Worm (Caenorhabditis elegans) whole organism, L1 larva: ENCODE results near the gene spp-1.

Experiments
- C04F5.9 ChIP-seq: sonication (generic microtip); optimal IDR thresholded peaks from 2 replicates; lab custom pipeline; 2016; ENCODE audit warnings: missing genetic modification characterization, missing compliant biosample characterization
- C16A3.4 ChIP-seq: fragments of 150-350 bp; optimal IDR thresholded peaks from 2 replicates; lab custom pipeline; 2014; ENCODE audit warnings: missing biosample characterization, missing genetic modification characterization
- F16B12.6 ChIP-seq: fragments of 150-350 bp; optimal IDR thresholded peaks from 2 replicates; lab custom pipeline; 2014; ENCODE audit warnings: missing biosample characterization, missing genetic modification characterization
- blmp-1 ChIP-seq: fragments of 150-350 bp; optimal IDR thresholded peaks from 2 replicates; lab custom pipeline; 2014; ENCODE audit warnings: missing biosample characterization, missing genetic modification characterization
- ceh-63 ChIP-seq: fragments of 200-800 bp; sonication (Bioruptor generic); optimal IDR thresholded peaks from 2 replicates; lab custom pipeline; 2018; ENCODE audit warnings: mild to moderate bottlenecking, missing genetic modification characterization, missing compliant biosample characterization
- ceh-82 ChIP-seq, 3 experiments: fragments of 150-350 bp in 1 of 3; sonication (generic microtip) in 2 of 3; optimal IDR thresholded peaks; 2 replicates each; lab custom pipeline; 2014 to 2017; ENCODE audit warnings: missing biosample characterization in 3 of 3, missing genetic modification characterization in 3 of 3
- ces-1 ChIP-seq: fragments of 150-350 bp; optimal IDR thresholded peaks from 2 replicates; lab custom pipeline; 2014; ENCODE audit warnings: missing biosample characterization, missing genetic modification reagents, missing genetic modification characterization
- dpl-1 ChIP-seq, 3 experiments: fragments of 150-350 bp in 2 of 3; sonication (generic microtip) in 1 of 3; optimal IDR thresholded peaks; 2 replicates each; lab custom pipeline; 2014 to 2017; ENCODE audit warnings: missing biosample characterization in 3 of 3, missing genetic modification characterization in 3 of 3, missing genetic modification reagents in 3 of 3
- efl-1 ChIP-seq, 4 experiments: fragments of 150-350 bp; optimal IDR thresholded peaks in 3 of 4; peaks in 1 of 4; 1 replicate in 1 of 4; 2 replicates in 3 of 4; lab custom pipeline; 2014; ENCODE audit warnings: missing biosample characterization in 2 of 4, missing genetic modification characterization in 2 of 4, missing genetic modification reagents in 2 of 4
- egl-13 ChIP-seq: sonication (generic microtip); optimal IDR thresholded peaks from 2 replicates; lab custom pipeline; 2016; ENCODE audit warnings: missing genotype, missing genetic modification reagents, missing genetic modification characterization, missing compliant biosample characterization
- elt-2 ChIP-seq: sonication (generic microtip); optimal IDR thresholded peaks from 2 replicates; lab custom pipeline; 2016; ENCODE audit warnings: missing genetic modification characterization, mild to moderate bottlenecking, inconsistent platforms, missing compliant biosample characterization, missing genetic modification reagents
- fkh-4 ChIP-seq: sonication (generic microtip); optimal IDR thresholded peaks from 2 replicates; lab custom pipeline; 2016; ENCODE audit warnings: missing compliant biosample characterization, missing genetic modification characterization, borderline replicate concordance
- fos-1 ChIP-seq: fragments of 150-350 bp; optimal IDR thresholded peaks from 2 replicates; lab custom pipeline; 2014; ENCODE audit warnings: missing biosample characterization, missing genetic modification characterization
- hlh-17 ChIP-seq: fragments of 200-800 bp; sonication (Bioruptor generic); optimal IDR thresholded peaks from 2 replicates; lab custom pipeline; 2018; ENCODE audit warnings: missing genetic modification characterization, mild to moderate bottlenecking, missing compliant biosample characterization, moderate library complexity, borderline replicate concordance
- isw-1 ChIP-seq: fragments of 200-800 bp; sonication (Bioruptor generic); IDR thresholded peaks from 2 replicates; pipeline ENCODE4 v1.3.6; 2022; ENCODE audit warnings: missing genetic modification characterization, missing compliant biosample characterization
- lin-14 ChIP-seq: fragments of 200-800 bp; sonication (Bioruptor generic); optimal IDR thresholded peaks from 2 replicates; lab custom pipeline; 2018; ENCODE audit warnings: mild to moderate bottlenecking, missing genetic modification characterization, moderate library complexity, missing compliant biosample characterization
- lin-35 ChIP-seq, 2 experiments: fragments of 150-350 bp; optimal IDR thresholded peaks; 2 replicates each; lab custom pipeline; 2014; ENCODE audit warnings: missing biosample characterization in 2 of 2, missing genetic modification characterization in 2 of 2, missing genetic modification reagents in 2 of 2
- lsy-2 ChIP-seq, 2 experiments: fragments of 150-350 bp; optimal IDR thresholded peaks; 2 replicates each; lab custom pipeline; 2014; ENCODE audit warnings: missing biosample characterization in 2 of 2, missing genetic modification characterization in 2 of 2
- mdl-1 ChIP-seq, 2 experiments: fragments of 150-350 bp; optimal IDR thresholded peaks; 2 replicates each; lab custom pipeline; 2014 to 2017; ENCODE audit warnings: missing biosample characterization in 2 of 2, missing genetic modification characterization in 2 of 2, inconsistent platforms in 1 of 2
- mef-2 ChIP-seq: fragments of 150-350 bp; optimal IDR thresholded peaks from 2 replicates; lab custom pipeline; 2014; ENCODE audit warnings: missing biosample characterization, missing genetic modification characterization
- mep-1 ChIP-seq: fragments of 150-350 bp; optimal IDR thresholded peaks from 2 replicates; lab custom pipeline; 2014; ENCODE audit warnings: missing biosample characterization, missing genetic modification characterization
- nhr-11 ChIP-seq: fragments of 150-350 bp; optimal IDR thresholded peaks from 2 replicates; lab custom pipeline; 2014; ENCODE audit warnings: missing biosample characterization, missing genetic modification characterization
- nhr-12 ChIP-seq: sonication (generic microtip); optimal IDR thresholded peaks from 2 replicates; lab custom pipeline; 2017; ENCODE audit warnings: missing biosample characterization, missing genetic modification characterization
- nhr-19 ChIP-seq: fragments of 200-800 bp; sonication (Bioruptor generic); conservative IDR thresholded peaks from 2 replicates; pipeline ENCODE4 v1.3.6; 2022; ENCODE audit warnings: missing genetic modification characterization, missing compliant biosample characterization
- nhr-20 ChIP-seq: sonication (generic microtip); optimal IDR thresholded peaks from 2 replicates; lab custom pipeline; 2016; ENCODE audit warnings: mild to moderate bottlenecking, missing genetic modification characterization, missing compliant biosample characterization
- nhr-28 ChIP-seq: fragments of 150-350 bp; optimal IDR thresholded peaks from 2 replicates; lab custom pipeline; 2014; ENCODE audit warnings: missing biosample characterization, missing genetic modification characterization
- nhr-71 ChIP-seq: sonication (generic microtip); optimal IDR thresholded peaks from 2 replicates; lab custom pipeline; 2016; ENCODE audit warnings: mild to moderate bottlenecking, missing genetic modification characterization, moderate library complexity, missing compliant biosample characterization
- nhr-76 ChIP-seq: sonication (generic microtip); optimal IDR thresholded peaks from 2 replicates; lab custom pipeline; 2017; ENCODE audit warnings: missing biosample characterization, missing genetic modification characterization
- nhr-77 ChIP-seq: fragments of 150-350 bp; optimal IDR thresholded peaks from 2 replicates; lab custom pipeline; 2014; ENCODE audit warnings: missing biosample characterization, missing genetic modification characterization
- nhr-85 ChIP-seq: sonication (generic microtip); peaks from one replicate; lab custom pipeline; 2016; ENCODE audit warnings: missing genetic modification characterization, inconsistent platforms, missing compliant biosample characterization
- snu-23 ChIP-seq: sonication (generic microtip); optimal IDR thresholded peaks from 2 replicates; lab custom pipeline; 2016; ENCODE audit warnings: missing genetic modification characterization, missing compliant biosample characterization
- sox-4 ChIP-seq: sonication (generic microtip); optimal IDR thresholded peaks from 2 replicates; lab custom pipeline; 2016; ENCODE audit warnings: missing genetic modification characterization, missing compliant biosample characterization
- sptf-1 ChIP-seq: fragments of 150-350 bp; optimal IDR thresholded peaks from 2 replicates; lab custom pipeline; 2014; ENCODE audit warnings: missing biosample characterization, missing genetic modification characterization
- tlp-1 ChIP-seq: fragments of 150-350 bp; optimal IDR thresholded peaks from 2 replicates; lab custom pipeline; 2014; ENCODE audit warnings: missing biosample characterization, missing genetic modification characterization
- unc-62 ChIP-seq: fragments of 150-350 bp; optimal IDR thresholded peaks from 2 replicates; lab custom pipeline; 2014; ENCODE audit warnings: missing biosample characterization, missing genetic modification reagents, missing genetic modification characterization
- unc-98 ChIP-seq: fragments of 200-800 bp; sonication (Bioruptor generic); IDR thresholded peaks from 2 replicates; pipeline ENCODE4 v1.3.6; 2022; ENCODE audit warnings: missing genetic modification characterization, missing compliant biosample characterization
- zip-4 ChIP-seq: fragments of 200-800 bp; sonication (Bioruptor generic); optimal IDR thresholded peaks from 2 replicates; lab custom pipeline; 2018; ENCODE audit warnings: mild to moderate bottlenecking, missing genetic modification characterization, moderate library complexity, missing compliant biosample characterization

Gene spp-1

ce11 chrIII:10332560-10332959 lies 22.9 kb downstream of the spp-1 start, which contains the start of gene T07C4.12:
Gene T07C4.12 (minus strand): TSS chrIII:10332660.
- TF ChIP-seq ces-1 (GFP tag; lab: Kevin White, UChicago) (no peak), unc-62 (no peak), F16B12.6 (tag; lab: Kevin White, UChicago) (no peak), nhr-19 (no peak), ceh-82 (tag; optimal IDR thresholded peaks at IDR 0.05; lab: Kevin White, UChicago) (no peak), sox-4 (tag; lab: Kevin White, UChicago) (no peak)

- TF ChIP-seq snu-23 (GFP tag; lab: Kevin White, UChicago) (peak; percentile 14), blmp-1 (tag; lab: Kevin White, UChicago) (no peak), mef-2 (no peak), zip-4 (GFP tag; lab: Kevin White, UChicago) (no peak), nhr-12 (tag; lab: Kevin White, UChicago) (no peak), nhr-20 (tag; lab: Kevin White, UChicago) (peak; percentile 0), lin-14 (GFP tag; lab: Kevin White, UChicago) (peak; percentile 46), mep-1 (tag; lab: Kevin White, UChicago) (peak; percentile 38), C16A3.4 (tag; lab: Kevin White, UChicago) (no peak), egl-13 (tag; lab: Kevin White, UChicago) (no peak), nhr-76 (no peak), hlh-17 (GFP tag; lab: Kevin White, UChicago) (no peak), unc-98 (GFP tag; lab: Robert Waterston, UW) (no peak), lsy-2 (tag; optimal IDR thresholded peaks at IDR 0.05; lab: Kevin White, UChicago) (peak in 1 of 2 experiments; percentile 19), nhr-77 (no peak), dpl-1 (GFP tag; optimal IDR thresholded peaks at IDR 0.05; lab: Kevin White, UChicago) (peak in 1 of 3 experiments; percentile 26), fkh-4 (tag; lab: Kevin White, UChicago) (no peak), nhr-28 (tag; lab: Kevin White, UChicago) (no peak), tlp-1 (tag; lab: Kevin White, UChicago) (no peak), nhr-85 (tag; lab: Kevin White, UChicago) (peak; percentile 67), isw-1 (GFP tag; lab: Robert Waterston, UW) (0 out of 2 replicates have a peak, but pooled peaks have one; percentile 16), fos-1 (tag; lab: Kevin White, UChicago) (peak; percentile 14), C04F5.9 (tag; lab: Kevin White, UChicago) (no peak), ceh-63 (GFP tag; lab: Kevin White, UChicago) (no peak), nhr-71 (peak; percentile 25), lin-35 (GFP tag; optimal IDR thresholded peaks at IDR 0.05; lab: Kevin White, UChicago) (peak in 1 of 2 experiments; percentile 4), efl-1 (optimal IDR thresholded peaks at IDR 0.05; lab: Kevin White, UChicago) (peak in 1 of 2 experiments; percentile 1), efl-1 (GFP tag; optimal IDR thresholded peaks at IDR 0.05 in 1 of 2; lab: Kevin White, UChicago) (peak in 1 of 2 experiments; percentile 90), sox-4 (tag; lab: Kevin White, UChicago) (no peak), nhr-11 (tag; lab: Kevin White, UChicago) (no peak)
Observed at ce11 chrIII:10331232-10331631, 24.2 kb downstream of the spp-1 start.

DNA sequence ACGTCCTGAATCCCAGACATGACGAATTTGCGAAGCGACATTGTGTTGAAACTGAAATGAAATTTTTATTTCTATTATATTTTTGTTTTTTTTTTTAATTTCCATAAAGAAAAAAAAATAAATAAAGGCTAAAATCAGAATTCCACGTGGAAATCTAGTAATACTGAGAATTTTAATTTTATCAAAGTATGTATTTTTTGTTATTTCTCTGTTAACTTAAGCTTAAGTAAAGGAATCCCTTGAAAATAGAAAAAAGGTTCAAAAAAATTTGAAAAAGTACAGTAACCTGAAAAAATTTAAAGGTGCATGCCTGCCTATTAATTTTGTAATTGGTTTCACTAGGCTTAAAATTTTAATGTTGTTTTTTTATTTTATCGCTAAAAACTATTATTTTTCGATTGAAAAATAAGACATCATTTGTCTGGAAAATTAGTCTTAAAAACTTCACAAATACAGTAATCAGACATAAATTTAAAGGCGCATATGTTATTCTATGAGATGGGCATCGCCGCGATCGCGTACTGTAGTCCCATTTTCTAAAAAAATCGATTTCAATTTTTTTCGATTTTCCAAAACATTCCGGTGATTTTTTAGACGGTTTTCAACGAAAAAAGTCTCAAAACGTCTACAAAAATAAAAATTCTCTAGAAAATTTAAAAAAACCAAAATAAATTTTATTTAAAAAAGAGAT lies 25.0 kb downstream of the spp-1 start, which contains the start of gene nex-2:
Gene nex-2 (minus strand): TSS at position 51 of the 691 bp plus-strand sequence.
- TF ChIP-seq efl-1 (optimal IDR thresholded peaks at IDR 0.05; lab: Kevin White, UChicago), result no peak
- no peak for TF ChIP-seq efl-1 (GFP tag; optimal IDR thresholded peaks at IDR 0.05 in 1 of 2; lab: Kevin White, UChicago)
- TF ChIP-seq sptf-1, result no peak
- no peak for TF ChIP-seq C16A3.4 (tag; lab: Kevin White, UChicago)
- TF ChIP-seq nhr-20 (tag; lab: Kevin White, UChicago), result no peak
- no peak for TF ChIP-seq ces-1 (GFP tag; lab: Kevin White, UChicago)
- TF ChIP-seq ceh-82 (tag; optimal IDR thresholded peaks at IDR 0.05; lab: Kevin White, UChicago), result no peak
- TF ChIP-seq mep-1 (tag; lab: Kevin White, UChicago), result no peak
- TF ChIP-seq elt-2 (tag; lab: Kevin White, UChicago), result no peak
- no peak for TF ChIP-seq mdl-1 (tag; optimal IDR thresholded peaks at IDR 0.05; lab: Kevin White, UChicago)
